Worm (Caenorhabditis elegans) whole organism, dauer: Measurements from ENCODE around the gene sqst-3.
"Not testable (repeated sequence)": the region's sequence is repeated elsewhere in the genome, so short reads cannot be mapped to it uniquely, and the experiment has no call there.

ENCODE experiments used
- unc-62 ChIP-seq: sonication (generic microtip); optimal IDR thresholded peaks from 2 replicates; lab custom pipeline; 2017; ENCODE audit warnings: missing biosample characterization, missing genetic modification reagents, missing genetic modification characterization

Gene sqst-3

DNA sequence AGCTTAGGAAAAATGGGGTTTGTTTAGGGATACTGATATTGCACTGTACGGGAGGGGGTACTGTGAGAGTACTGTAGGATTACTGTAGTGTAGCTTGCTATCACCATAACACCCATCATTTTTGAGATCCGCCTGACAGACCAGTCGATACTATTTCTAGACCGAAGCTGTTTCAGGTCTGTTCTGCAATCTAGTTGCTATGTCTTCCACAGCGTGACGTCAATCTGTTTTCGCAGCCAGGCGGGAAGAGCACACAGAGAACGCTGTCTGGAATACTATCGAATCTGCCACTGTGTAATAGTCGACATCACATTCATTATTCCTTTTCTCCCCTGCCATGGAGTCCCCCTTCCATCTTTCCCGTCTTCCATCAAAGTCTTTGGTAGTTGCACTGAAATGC is 21.3 kb downstream of the sqst-3 start, which contains the start of gene F21D9.11:
F21D9.11 (plus strand) TSS at position 301 of the 400 bp plus-strand sequence.
- TF ChIP-seq unc-62: no peak

DNA sequence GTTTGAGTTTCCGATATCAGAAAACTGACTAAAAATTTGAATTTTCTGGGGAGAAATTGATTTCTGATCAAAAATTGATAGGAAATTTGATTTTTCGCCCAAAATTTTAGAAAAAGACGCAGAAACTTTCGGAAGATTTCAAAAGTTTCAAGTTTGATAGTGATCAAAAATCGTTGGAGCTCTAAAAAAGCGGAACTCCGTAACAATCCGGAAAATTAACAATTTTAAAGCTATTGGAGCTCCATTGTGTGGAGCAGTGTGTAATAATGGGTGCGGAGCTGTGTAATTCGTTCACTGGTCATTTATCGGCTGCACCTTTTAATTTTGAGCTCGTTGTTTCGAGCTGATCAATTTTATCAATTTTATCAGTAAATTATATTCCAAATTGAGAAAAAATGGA is 22.9 kb downstream of the sqst-3 start, which contains the start of gene F21D9.4:
F21D9.4 (plus strand) TSS at position 301 of the 400 bp plus-strand sequence.
- TF ChIP-seq unc-62: no peak

DNA sequence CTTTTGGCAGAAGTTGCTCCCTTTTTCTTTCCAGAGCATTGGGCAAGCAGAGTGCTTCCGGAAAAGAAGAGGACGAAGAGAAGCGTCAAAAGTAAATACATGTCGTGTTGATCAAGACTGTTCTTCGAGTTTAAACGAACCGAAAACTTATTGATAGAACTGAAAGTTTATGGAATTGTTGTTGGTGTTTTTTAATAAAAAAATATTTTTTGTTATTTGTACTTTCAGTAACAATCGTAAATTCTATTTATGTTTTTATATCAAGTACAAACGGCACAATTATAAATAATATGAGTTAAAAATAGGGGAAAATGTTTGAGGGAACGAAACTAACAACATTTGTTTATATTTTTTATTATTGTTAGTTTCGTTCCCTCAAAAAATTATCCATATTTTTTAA is 27.1 kb downstream of the sqst-3 start, which contains the start of gene F21D9.3:
F21D9.3 (minus strand) TSS at position 101 of the 400 bp plus-strand sequence.
- no peak for TF ChIP-seq unc-62

DNA sequence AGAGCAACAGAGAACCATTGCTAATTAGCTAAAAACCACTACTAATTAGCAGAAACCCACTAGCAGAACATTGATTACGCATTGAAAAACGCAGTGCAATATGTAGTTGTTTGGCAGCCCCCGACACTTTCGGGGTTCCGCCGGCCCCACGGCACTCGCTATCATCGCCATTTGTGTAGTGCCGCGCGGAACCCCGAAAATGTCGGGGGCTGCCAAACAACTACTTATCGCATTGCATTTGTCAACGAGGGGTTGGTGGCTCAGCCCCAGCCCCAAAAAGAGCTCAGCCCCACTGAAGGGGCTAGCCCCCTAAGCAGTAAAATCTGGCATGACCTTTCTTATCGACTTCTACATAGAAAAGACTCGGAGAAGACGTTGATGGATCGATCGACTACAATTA is 28.8 kb downstream of the sqst-3 start:
- no peak for TF ChIP-seq unc-62

DNA sequence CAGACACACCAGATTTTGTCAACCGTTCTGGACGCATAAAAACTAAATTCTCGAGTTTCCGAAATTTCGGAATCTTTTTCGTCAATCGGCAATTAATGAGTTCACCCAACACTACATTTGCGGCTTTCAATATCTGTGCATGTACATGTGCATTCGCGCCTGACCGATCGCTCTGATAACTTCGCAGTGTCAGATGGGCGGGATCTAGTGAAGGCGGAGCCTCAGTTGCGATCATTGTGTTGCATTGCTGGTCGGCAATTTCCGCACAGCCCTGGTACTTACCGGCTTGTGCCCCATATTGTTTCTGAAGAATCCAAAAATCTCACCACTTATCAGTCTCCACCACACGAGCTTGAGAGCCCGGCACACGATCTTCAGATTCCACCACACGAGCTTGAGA is 30.1 kb downstream of the sqst-3 start:
- no peak for TF ChIP-seq unc-62

DNA sequence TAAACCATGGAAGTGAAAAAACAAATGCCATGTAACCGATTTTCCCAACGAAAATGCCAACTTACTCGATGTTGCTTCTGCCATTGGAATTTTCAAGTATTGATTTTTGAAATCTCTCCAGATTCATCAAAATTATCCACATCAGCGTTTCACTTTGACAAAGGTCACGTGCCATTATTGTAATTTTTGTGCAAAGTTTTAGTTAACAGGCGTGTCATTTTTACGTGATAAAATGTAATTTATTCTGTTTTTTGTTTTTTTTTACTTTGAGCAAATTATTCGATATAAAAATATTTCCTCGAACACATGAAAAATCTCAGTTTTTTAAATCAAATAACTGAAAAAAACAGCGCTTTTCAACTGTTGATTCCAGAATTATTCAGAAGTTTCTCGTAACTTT is 31.8 kb downstream of the sqst-3 start, which contains the start of gene F21D9.2:
F21D9.2 (minus strand) TSS at position 101 of the 400 bp plus-strand sequence.
- TF ChIP-seq unc-62: no peak

DNA sequence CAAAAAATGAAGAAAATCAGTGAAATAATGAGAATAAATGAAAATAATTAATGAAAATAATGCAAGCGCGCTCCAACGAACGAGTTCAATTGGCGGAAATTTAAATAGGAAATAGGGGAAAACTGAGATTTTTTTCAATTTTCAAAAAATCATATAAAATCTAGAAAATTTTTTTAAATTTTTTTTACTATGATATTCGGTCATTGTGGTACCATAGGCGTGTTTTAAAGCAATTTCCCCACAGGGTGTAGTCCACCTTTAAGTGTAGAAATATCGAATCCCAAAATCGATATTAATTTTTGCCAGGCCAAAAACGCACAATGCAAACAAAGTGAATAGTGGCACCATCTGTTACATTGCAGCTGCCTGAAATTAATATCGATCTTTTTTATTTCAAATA is 33.6 kb downstream of the sqst-3 start, which contains the start of gene F21D9.1:
F21D9.1 (plus strand) TSS at position 301 of the 400 bp plus-strand sequence.
- not testable (repeated sequence) for TF ChIP-seq unc-62

DNA sequence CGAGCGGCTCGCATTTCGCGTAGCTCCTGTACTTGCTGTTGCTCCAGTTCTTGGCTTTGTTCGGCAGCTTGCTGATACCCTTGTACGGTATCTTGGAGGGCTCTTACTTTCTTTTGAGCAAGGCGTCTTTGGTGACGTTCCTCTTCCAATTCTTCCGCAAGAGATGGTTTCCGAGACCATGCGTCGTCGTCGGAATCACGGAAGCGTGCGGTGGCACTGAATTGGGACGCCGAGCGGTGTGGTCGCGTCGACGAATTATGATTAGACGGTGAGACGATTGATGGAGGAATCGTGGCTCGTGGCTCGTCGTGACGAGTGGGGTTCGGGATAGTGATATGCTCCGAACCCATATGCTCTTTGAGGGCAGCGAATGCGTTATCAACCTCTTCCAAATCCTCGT is 45.8 kb downstream of the sqst-3 start:
- TF ChIP-seq unc-62: no peak

DNA sequence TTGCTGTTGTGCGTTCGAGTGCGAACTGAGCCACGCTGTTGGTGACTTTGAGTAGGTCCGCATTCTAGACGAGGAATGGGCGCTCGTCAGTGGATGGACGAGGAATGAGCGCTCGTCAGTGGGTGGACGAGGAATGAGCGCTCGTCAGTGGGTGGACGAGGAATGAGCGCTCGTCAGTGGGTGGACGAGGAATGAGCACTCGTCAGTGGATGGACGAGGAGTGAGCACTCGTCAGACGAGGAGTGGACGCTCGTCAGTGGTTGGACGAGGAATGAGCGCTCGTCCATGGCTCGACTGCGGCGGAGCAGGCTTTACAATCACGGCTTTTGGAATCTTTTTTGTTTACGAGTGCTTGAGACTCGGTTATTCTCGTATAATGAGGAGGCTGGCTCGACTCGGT is 47.9 kb downstream of the sqst-3 start:
- TF ChIP-seq unc-62: no peak

DNA sequence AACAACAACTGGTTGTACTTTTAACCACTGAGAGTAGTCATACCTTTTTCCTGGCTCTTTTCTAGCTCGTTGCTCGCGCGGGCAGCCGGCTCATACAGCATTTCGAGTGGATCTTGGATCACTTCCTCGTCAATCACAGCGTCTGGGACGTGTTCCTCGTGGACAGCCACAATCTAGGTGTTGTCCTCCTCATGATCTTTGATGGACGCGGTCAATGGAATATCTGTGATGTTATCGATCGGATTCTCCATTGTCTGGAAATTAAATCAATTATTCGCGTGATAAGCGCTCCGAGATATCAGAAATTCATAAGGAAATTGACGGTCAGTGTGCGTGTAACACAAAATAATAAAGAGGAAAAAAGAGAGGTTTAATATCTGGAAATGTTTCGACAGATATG is 49.3 kb downstream of the sqst-3 start, which contains the start of gene F21D9.8:
F21D9.8 (minus strand) TSS at position 101 of the 400 bp plus-strand sequence.
- no peak for TF ChIP-seq unc-62
